Worm (Caenorhabditis elegans) whole organism, L2 larva: ENCODE results near the gene F54F2.6.

Source experiments
- C34F6.9 ChIP-seq: fragments of 150-350 bp; optimal IDR thresholded peaks from 2 replicates; lab custom pipeline; 2014; ENCODE audit warnings: missing biosample characterization, missing genetic modification characterization
- F13H6.1 ChIP-seq: sonication (generic microtip); optimal IDR thresholded peaks from 2 replicates; lab custom pipeline; 2016; ENCODE audit warnings: missing genetic modification characterization, missing compliant biosample characterization
- R02D3.7 ChIP-seq: fragments of 150-350 bp; optimal IDR thresholded peaks from 2 replicates; lab custom pipeline; 2014; ENCODE audit warnings: missing biosample characterization, missing genetic modification characterization
- Y55F3AM.14 ChIP-seq: fragments of 200-800 bp; sonication (Bioruptor generic); optimal IDR thresholded peaks from 2 replicates; lab custom pipeline; 2018; ENCODE audit warnings: mild to moderate bottlenecking, missing genetic modification characterization, missing compliant biosample characterization
- ZK546.5 ChIP-seq: sonication (generic microtip); optimal IDR thresholded peaks from 2 replicates; lab custom pipeline; 2017; ENCODE audit warnings: missing biosample characterization, missing genetic modification characterization
- alr-1 ChIP-seq: fragments of 150-350 bp; optimal IDR thresholded peaks from 2 replicates; lab custom pipeline; 2014; ENCODE audit warnings: missing biosample characterization, missing genetic modification characterization
- ama-1 ChIP-seq: fragments of 150-350 bp; optimal IDR thresholded peaks from 2 replicates; lab custom pipeline; 2018; ENCODE audit warnings: inconsistent platforms
- blmp-1 ChIP-seq: sonication (generic microtip); optimal IDR thresholded peaks from 2 replicates; lab custom pipeline; 2017; ENCODE audit warnings: missing genetic modification characterization, mild to moderate bottlenecking, missing compliant biosample characterization, antibody characterized with exemption, moderate library complexity; ENCODE audit not compliant: insufficient read depth
- crh-2 ChIP-seq: sonication (generic microtip); optimal IDR thresholded peaks from 2 replicates; lab custom pipeline; 2017; ENCODE audit warnings: missing biosample characterization, missing genetic modification characterization
- dmd-4 ChIP-seq: sonication (generic microtip); optimal IDR thresholded peaks from 2 replicates; lab custom pipeline; 2017; ENCODE audit warnings: missing biosample characterization, missing genetic modification characterization
- egl-27 ChIP-seq: sonication (generic microtip); optimal IDR thresholded peaks from 3 replicates; lab custom pipeline; 2017; ENCODE audit warnings: missing biosample characterization, missing genetic modification reagents, missing genetic modification characterization
- elt-3 ChIP-seq: sonication (generic microtip); optimal IDR thresholded peaks from 2 replicates; lab custom pipeline; 2017; ENCODE audit warnings: missing biosample characterization, missing genetic modification characterization
- fos-1 ChIP-seq: fragments of 150-350 bp; optimal IDR thresholded peaks from 2 replicates; lab custom pipeline; 2014; ENCODE audit warnings: missing biosample characterization, missing genetic modification characterization
- lin-11 ChIP-seq: fragments of 150-350 bp; sonication (generic microtip); optimal IDR thresholded peaks from 2 replicates; lab custom pipeline; 2014; ENCODE audit warnings: missing biosample characterization, missing genetic modification characterization, inconsistent platforms, mixed read lengths
- lin-13 ChIP-seq: fragments of 150-350 bp; optimal IDR thresholded peaks from 2 replicates; lab custom pipeline; 2014; ENCODE audit warnings: missing biosample characterization, missing genetic modification reagents, missing genetic modification characterization
- lin-39 ChIP-seq: fragments of 150-350 bp; optimal IDR thresholded peaks from 2 replicates; lab custom pipeline; 2014; ENCODE audit warnings: missing biosample characterization, missing genetic modification reagents, missing genetic modification characterization
- lsy-2 ChIP-seq, 2 experiments: fragments of 150-350 bp in 1 of 2; sonication (generic microtip) in 1 of 2; optimal IDR thresholded peaks; 2 replicates each; lab custom pipeline; 2014 to 2017; ENCODE audit warnings: missing biosample characterization in 2 of 2, missing genetic modification characterization in 2 of 2
- mbf-1 ChIP-seq: sonication (generic microtip); optimal IDR thresholded peaks from 2 replicates; lab custom pipeline; 2017; ENCODE audit warnings: missing biosample characterization, missing genetic modification characterization
- nhr-10 ChIP-seq: sonication (generic microtip); optimal IDR thresholded peaks from 2 replicates; lab custom pipeline; 2017; ENCODE audit warnings: missing biosample characterization, missing genetic modification characterization
- nhr-11 ChIP-seq: fragments of 150-350 bp; optimal IDR thresholded peaks from 2 replicates; lab custom pipeline; 2014; ENCODE audit warnings: missing biosample characterization, missing genetic modification characterization
- nhr-12 ChIP-seq: fragments of 150-350 bp; optimal IDR thresholded peaks from 2 replicates; lab custom pipeline; 2014; ENCODE audit warnings: missing biosample characterization, missing genetic modification characterization
- nhr-129 ChIP-seq: fragments of 150-350 bp; optimal IDR thresholded peaks from 2 replicates; lab custom pipeline; 2014; ENCODE audit warnings: missing biosample characterization, missing genetic modification characterization
- nhr-21 ChIP-seq: fragments of 150-350 bp; optimal IDR thresholded peaks from 2 replicates; lab custom pipeline; 2014; ENCODE audit warnings: missing biosample characterization, missing genetic modification characterization
- nhr-23 ChIP-seq: fragments of 150-350 bp; optimal IDR thresholded peaks from 2 replicates; lab custom pipeline; 2014; ENCODE audit warnings: missing biosample characterization, missing genetic modification reagents, missing genetic modification characterization
- nhr-25 ChIP-seq: fragments of 150-350 bp; sonication (generic microtip); optimal IDR thresholded peaks from 3 replicates; lab custom pipeline; 2014; ENCODE audit warnings: missing biosample characterization, missing genetic modification characterization
- nhr-6 ChIP-seq: fragments of 150-350 bp; optimal IDR thresholded peaks from 2 replicates; lab custom pipeline; 2014; ENCODE audit warnings: missing biosample characterization, missing genetic modification characterization
- peb-1 ChIP-seq: fragments of 150-350 bp; optimal IDR thresholded peaks from 2 replicates; lab custom pipeline; 2014; ENCODE audit warnings: missing biosample characterization, missing genetic modification characterization
- sem-4 ChIP-seq: fragments of 150-350 bp; optimal IDR thresholded peaks from 2 replicates; lab custom pipeline; 2014; ENCODE audit warnings: missing biosample characterization, missing genetic modification reagents, missing genetic modification characterization
- skn-1 ChIP-seq: sonication (generic microtip); optimal IDR thresholded peaks from 2 replicates; lab custom pipeline; 2017; ENCODE audit warnings: missing biosample characterization, missing genetic modification characterization
- sma-9 ChIP-seq, 2 experiments: fragments of 150-350 bp in 1 of 2; sonication (generic microtip) in 1 of 2; optimal IDR thresholded peaks; 2 replicates each; lab custom pipeline; 2014 to 2016; ENCODE audit warnings: missing genetic modification characterization in 2 of 2, mild to moderate bottlenecking in 1 of 2, missing biosample characterization in 1 of 2, missing compliant biosample characterization in 1 of 2, missing genetic modification reagents in 1 of 2, moderate library complexity in 1 of 2
- unc-39 ChIP-seq: fragments of 150-350 bp; optimal IDR thresholded peaks from 2 replicates; lab custom pipeline; 2014; ENCODE audit warnings: missing biosample characterization, missing genetic modification characterization
- unc-55 ChIP-seq: fragments of 150-350 bp; sonication (generic microtip); optimal IDR thresholded peaks from 3 replicates; lab custom pipeline; 2014; ENCODE audit warnings: missing biosample characterization, missing genetic modification reagents, missing genetic modification characterization
- ztf-1 ChIP-seq: fragments of 200-800 bp; sonication (Bioruptor generic); conservative IDR thresholded peaks from 2 replicates; pipeline ENCODE4 v1.3.6; 2022; ENCODE audit warnings: missing genetic modification characterization, missing compliant biosample characterization

The F54F2.6 gene

ce11 chrIII:8780473-8780872 is 20.0 kb downstream of the F54F2.6 start (continued):
- TF ChIP-seq nhr-21 (tag; lab: Kevin White, UChicago) (peak; percentile 92), C34F6.9 (tag; lab: Kevin White, UChicago) (peak; percentile 44), nhr-10 (tag; lab: Kevin White, UChicago) (no peak), blmp-1 (tag; lab: Kevin White, UChicago) (peak; percentile 83), nhr-11 (tag; lab: Kevin White, UChicago) (no peak), sem-4 (tag; lab: Kevin White, UChicago) (peak; percentile 47)

ce11 chrIII:8779912-8780311 is 20.6 kb downstream of the F54F2.6 start, which contains the start of gene K02D10.4:
Gene K02D10.4 (minus strand): TSS chrIII:8780012.
- TF ChIP-seq lin-39 (tag; lab: Kevin White, UChicago) (no peak), nhr-12 (no peak), nhr-25 (tag; lab: Kevin White, UChicago) (no peak), skn-1 (tag; lab: Kevin White, UChicago) (no peak), elt-3 (tag; lab: Kevin White, UChicago) (no peak), nhr-6 (tag; lab: Kevin White, UChicago) (no peak), mbf-1 (no peak), peb-1 (tag; lab: Kevin White, UChicago) (no peak), nhr-23 (tag; lab: Kevin White, UChicago) (no peak), ama-1 (lab: Kevin White, UChicago) (no peak), R02D3.7 (tag; lab: Kevin White, UChicago) (no peak)

ce11 chrIII:8775953-8776352 is 24.5 kb downstream of the F54F2.6 start, which contains the start of gene snap-29:
Gene snap-29 (plus strand): TSS chrIII:8776253.
- TF ChIP-seq R02D3.7 (tag; lab: Kevin White, UChicago), result no peak

- no peak for TF ChIP-seq unc-55 (GFP tag; lab: Kevin White, UChicago)
- no peak for TF ChIP-seq F13H6.1
- TF ChIP-seq lin-11, result no peak
- no peak for TF ChIP-seq dmd-4 (tag; lab: Kevin White, UChicago)
- no peak for TF ChIP-seq ztf-1 (GFP tag; lab: Robert Waterston, UW)
- TF ChIP-seq ZK546.5 (tag; lab: Kevin White, UChicago), result no peak
- no peak for TF ChIP-seq egl-27 (tag; lab: Kevin White, UChicago)
- TF ChIP-seq nhr-25 (tag; lab: Kevin White, UChicago), result no peak
- no peak for TF ChIP-seq nhr-11 (tag; lab: Kevin White, UChicago)
- TF ChIP-seq lin-13 (GFP tag; lab: Kevin White, UChicago), result no peak
- TF ChIP-seq nhr-21 (tag; lab: Kevin White, UChicago), result no peak
- TF ChIP-seq C34F6.9 (tag; lab: Kevin White, UChicago), result no peak
- no peak for TF ChIP-seq crh-2 (tag; lab: Kevin White, UChicago)
- no peak for TF ChIP-seq unc-39
- TF ChIP-seq Y55F3AM.14 (GFP tag; lab: Kevin White, UChicago), result no peak
- no peak for TF ChIP-seq nhr-23 (tag; lab: Kevin White, UChicago)
- no peak for TF ChIP-seq R02D3.7 (tag; lab: Kevin White, UChicago)
Measured at ce11 chrIII:8773375-8773774, 27.1 kb downstream of the F54F2.6 start.

ce11 chrIII:8772428-8773027 is 28.0 kb downstream of the F54F2.6 start:
- TF ChIP-seq F13H6.1 (no peak), Y55F3AM.14 (GFP tag; lab: Kevin White, UChicago) (no peak), fos-1 (peak; percentile 50), nhr-21 (tag; lab: Kevin White, UChicago) (peak; percentile 35), sma-9 (GFP tag; optimal IDR thresholded peaks at IDR 0.05; lab: Kevin White, UChicago) (peak; percentile 39), sma-9 (tag; optimal IDR thresholded peaks at IDR 0.05; lab: Kevin White, UChicago) (no peak), blmp-1 (tag; lab: Kevin White, UChicago) (peak; percentile 56), C34F6.9 (tag; lab: Kevin White, UChicago) (peak; percentile 29), nhr-129 (tag; lab: Kevin White, UChicago) (peak; percentile 16), elt-3 (tag; lab: Kevin White, UChicago) (no peak), crh-2 (tag; lab: Kevin White, UChicago) (peak; percentile 61), lsy-2 (tag; optimal IDR thresholded peaks at IDR 0.05; lab: Kevin White, UChicago) (peak in 1 of 2 experiments; percentile 7), alr-1 (no peak), unc-55 (GFP tag; lab: Kevin White, UChicago) (peak; percentile 1)
